Worm (Caenorhabditis elegans): ENCODE data around the gene str-57.

DNA sequence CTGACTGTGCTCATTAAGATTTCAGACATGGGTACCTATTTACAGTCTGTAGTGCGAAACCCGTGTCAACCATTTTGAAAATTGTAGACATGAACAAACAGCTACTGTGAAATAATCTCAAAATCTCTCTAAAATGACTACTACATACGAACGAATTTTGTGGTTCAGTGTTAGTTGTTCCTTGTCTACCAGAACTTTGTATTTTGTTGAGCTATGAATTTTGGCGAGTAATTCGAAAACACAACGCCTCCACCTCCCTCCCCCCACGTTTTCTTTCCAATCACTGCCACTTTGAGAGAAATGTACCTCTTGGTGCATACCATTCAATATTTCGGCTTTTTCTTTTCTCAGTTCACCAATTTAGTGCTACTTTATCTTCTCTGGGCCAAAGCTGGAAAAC, 22.2 kb downstream of the str-57 start, which contains the start of gene T06C12.11:
- TF ChIP-seq him-1 (tag; optimal IDR thresholded peaks at IDR 0.05) (no peak), W03F9.2 (tag; optimal IDR thresholded peaks at IDR 0.05) (no peak), dao-5 (tag; optimal IDR thresholded peaks at IDR 0.05) (no peak)
